Worm (Caenorhabditis elegans) whole organism, mixed stage, embryonic: ENCODE results near the gene T19D12.2.

Source experiments
- blmp-1 ChIP-seq: fragments of 150-350 bp; optimal IDR thresholded peaks from 2 replicates; lab custom pipeline; 2014; ENCODE audit warnings: missing biosample characterization, missing genetic modification characterization
- ces-1 ChIP-seq: fragments of 150-350 bp; optimal IDR thresholded peaks from 2 replicates; lab custom pipeline; 2014; ENCODE audit warnings: missing biosample characterization, missing genetic modification reagents, missing genetic modification characterization
- elt-1 ChIP-seq: sonication (generic microtip); optimal IDR thresholded peaks from 2 replicates; lab custom pipeline; 2017; ENCODE audit warnings: missing genetic modification characterization, mild to moderate bottlenecking, missing compliant biosample characterization, antibody characterized with exemption, moderate library complexity, borderline replicate concordance; ENCODE audit not compliant: insufficient read depth
- ham-2 ChIP-seq: fragments of 200-800 bp; sonication (Bioruptor generic); optimal IDR thresholded peaks from 2 replicates; lab custom pipeline; 2018; ENCODE audit warnings: mild to moderate bottlenecking, missing genetic modification characterization, missing compliant biosample characterization
- hlh-1 ChIP-seq: fragments of 150-350 bp; optimal IDR thresholded peaks from 2 replicates; lab custom pipeline; 2014; ENCODE audit warnings: missing biosample characterization, missing genetic modification reagents, missing genetic modification characterization
- lsy-2 ChIP-seq: fragments of 150-350 bp; optimal IDR thresholded peaks from 2 replicates; lab custom pipeline; 2014; ENCODE audit warnings: missing biosample characterization, missing genetic modification characterization
- nhr-12 ChIP-seq: fragments of 150-350 bp; optimal IDR thresholded peaks from 2 replicates; lab custom pipeline; 2014; ENCODE audit warnings: missing biosample characterization, missing genetic modification characterization
- nhr-237 ChIP-seq: fragments of 150-350 bp; optimal IDR thresholded peaks from 2 replicates; lab custom pipeline; 2014; ENCODE audit warnings: missing biosample characterization, missing genetic modification characterization
- snpc-4 ChIP-seq: fragments of 150-350 bp; optimal IDR thresholded peaks from 2 replicates; lab custom pipeline; 2014; ENCODE audit warnings: missing biosample characterization, missing genetic modification characterization
- unc-120 ChIP-seq: sonication (generic microtip); optimal IDR thresholded peaks from 2 replicates; lab custom pipeline; 2017; ENCODE audit warnings: missing genetic modification characterization, missing compliant biosample characterization; ENCODE audit not compliant: poor library complexity, severe bottlenecking
- unc-62 ChIP-seq: fragments of 150-350 bp; optimal IDR thresholded peaks from 2 replicates; lab custom pipeline; 2014; ENCODE audit warnings: missing biosample characterization, missing genetic modification reagents, missing genetic modification characterization
- ztf-11 ChIP-seq: fragments of 150-350 bp; optimal IDR thresholded peaks from 2 replicates; lab custom pipeline; 2014; ENCODE audit warnings: missing biosample characterization, missing genetic modification characterization

DNA sequence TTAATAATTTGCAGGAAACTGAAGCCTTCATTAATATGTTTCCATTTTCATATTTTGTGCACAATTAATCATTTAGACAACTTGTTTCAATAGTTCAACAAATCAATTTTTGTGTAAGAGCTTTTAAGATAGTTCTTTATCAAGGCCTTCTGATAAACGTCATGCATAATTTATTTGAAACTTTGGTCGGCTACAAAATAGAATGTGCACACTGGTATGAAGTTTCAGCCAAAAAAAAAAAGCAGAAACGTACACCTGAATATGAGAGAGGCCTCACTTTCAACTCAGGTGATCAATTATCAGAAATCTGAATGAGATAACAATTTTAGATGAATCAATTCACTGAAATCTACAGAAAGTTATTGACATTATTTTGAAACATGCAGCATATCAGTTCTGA, 46.6 kb upstream of the T19D12.2 start:
- TF ChIP-seq ztf-11 (tag; lab: Kevin White, UChicago) (no peak), elt-1 (tag; lab: Kevin White, UChicago) (no peak), hlh-1 (tag; lab: Kevin White, UChicago) (no peak), nhr-12 (no peak), snpc-4 (tag; lab: Kevin White, UChicago) (no peak), unc-120 (tag; lab: Kevin White, UChicago) (no peak), nhr-237 (no peak), ces-1 (GFP tag; lab: Kevin White, UChicago) (no peak), blmp-1 (no peak), lsy-2 (no peak), unc-62 (no peak), ham-2 (no peak)
